Worm (Caenorhabditis elegans) whole organism, L1 larva: ENCODE results near the gene hpx-2.

Experiments used
- aha-1 ChIP-seq: fragments of 150-350 bp; optimal IDR thresholded peaks from 2 replicates; lab custom pipeline; 2014; ENCODE audit warnings: missing biosample characterization, missing genetic modification characterization
- ama-1 ChIP-seq: fragments of 150-350 bp; optimal IDR thresholded peaks from 2 replicates; lab custom pipeline; 2014
- egl-27 ChIP-seq, 2 experiments: fragments of 150-350 bp in 1 of 2; sonication (generic microtip); optimal IDR thresholded peaks; 3 replicates each; lab custom pipeline; 2017 to 2018; ENCODE audit warnings: missing biosample characterization in 2 of 2, missing genetic modification characterization in 2 of 2, missing genetic modification reagents in 2 of 2
- ets-5 ChIP-seq: fragments of 200-800 bp; sonication (Bioruptor generic); IDR thresholded peaks from 2 replicates; pipeline ENCODE4 v1.3.6; 2022; ENCODE audit warnings: missing genetic modification characterization, missing compliant biosample characterization
- irx-1 ChIP-seq: sonication (generic microtip); optimal IDR thresholded peaks from 2 replicates; lab custom pipeline; 2016; ENCODE audit warnings: missing genetic modification characterization, missing compliant biosample characterization
- nhr-237 ChIP-seq: fragments of 150-350 bp; optimal IDR thresholded peaks from 2 replicates; lab custom pipeline; 2014; ENCODE audit warnings: missing biosample characterization, missing genetic modification characterization
- pqm-1 ChIP-seq: sonication (generic microtip); optimal IDR thresholded peaks from 3 replicates; lab custom pipeline; 2017; ENCODE audit warnings: missing biosample characterization, missing genetic modification characterization

DNA sequence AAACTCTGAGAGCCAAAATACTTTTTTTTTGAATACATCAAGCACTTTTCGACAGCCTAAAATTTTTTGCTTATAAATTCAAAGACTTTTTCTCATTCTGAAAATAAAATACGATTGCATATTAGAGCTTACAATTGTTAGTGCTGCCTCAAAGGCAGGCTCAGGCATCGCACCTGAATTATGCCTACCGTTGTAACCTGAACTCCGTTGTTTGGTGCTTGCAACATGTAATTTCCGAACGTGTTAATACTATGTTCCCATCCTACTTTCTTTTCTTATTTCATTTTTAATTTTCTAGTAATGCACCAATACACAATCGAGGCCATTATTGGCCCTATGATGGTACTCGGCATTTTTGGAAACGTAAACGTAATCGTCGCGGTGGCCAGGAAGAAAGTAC lies 37.1 kb downstream of the hpx-2 start, which contains the start of gene srsx-19:
- no peak for TF ChIP-seq aha-1 (tag; lab: Kevin White, UChicago)
- no peak for TF ChIP-seq nhr-237 (tag; lab: Kevin White, UChicago)
- TF ChIP-seq irx-1 (tag; lab: Kevin White, UChicago) = no peak
- TF ChIP-seq pqm-1 (tag; lab: Kevin White, UChicago) = no peak
- no peak for TF ChIP-seq egl-27 (tag; optimal IDR thresholded peaks at IDR 0.05; lab: Kevin White, UChicago)
- no peak for TF ChIP-seq ama-1 (lab: Kevin White, UChicago)
- no peak for TF ChIP-seq ets-5 (GFP tag; lab: Robert Waterston, UW)
